Fruit fly (Drosophila melanogaster) whole organism, embryonic: ENCODE data around the gene CG43338.

ENCODE experiments used
- CG10321 ChIP-seq: fragments of 200-800 bp; sonication (Bioruptor generic); IDR thresholded peaks from 2 replicates; pipeline ENCODE4 v1.3.6; 2022; ENCODE audit warnings: missing biosample characterization, missing genetic modification characterization
- CG2116 ChIP-seq: fragments of 200-800 bp; sonication (Bioruptor generic); optimal IDR thresholded peaks from 3 replicates; lab custom pipeline; 2018; ENCODE audit warnings: missing biosample characterization, mild to moderate bottlenecking, missing genetic modification characterization
- Mad ChIP-seq: fragments of 200-800 bp; sonication (Bioruptor generic); optimal IDR thresholded peaks from 2 replicates; lab custom pipeline; 2016; ENCODE audit warnings: missing biosample characterization, missing genetic modification characterization
- pita ChIP-seq: fragments of 200-800 bp; sonication (Bioruptor generic); optimal IDR thresholded peaks from 2 replicates; lab custom pipeline; 2017; ENCODE audit warnings: missing biosample characterization, mild to moderate bottlenecking, missing genetic modification characterization
- pum ChIP-seq: fragments of 200-800 bp; sonication (Bioruptor generic); optimal IDR thresholded peaks from 2 replicates; lab custom pipeline; 2016; ENCODE audit warnings: missing biosample characterization, missing genetic modification characterization

- TF ChIP-seq Mad (GFP tag; lab: Kevin White, UChicago) = no peak
- TF ChIP-seq CG2116 = no peak
- TF ChIP-seq CG10321 (GFP tag; lab: Robert Waterston, UW) = no peak
- TF ChIP-seq pum (GFP tag; lab: Kevin White, UChicago) = no peak
- no peak for TF ChIP-seq pita (GFP tag; lab: Kevin White, UChicago)
Measured at dm6 chr2L:18632389-18632788, 38.7 kb downstream of the CG43338 start.
